Fruit fly (Drosophila melanogaster) whole organism, embryonic: ENCODE results near the gene loaf.

Experiments used
- Atf-2 ChIP-seq: fragments of 200-800 bp; sonication (Bioruptor generic); optimal IDR thresholded peaks from 2 replicates; lab custom pipeline; 2016; ENCODE audit warnings: missing biosample characterization, missing genetic modification characterization
- Blimp-1 ChIP-seq: fragments of 200-800 bp; sonication (Bioruptor generic); optimal IDR thresholded peaks from 3 replicates; lab custom pipeline; 2018; ENCODE audit warnings: missing biosample characterization, missing genetic modification characterization, mild to moderate bottlenecking, moderate library complexity, missing genetic modification reagents
- CG1024 ChIP-seq: fragments of 200-800 bp; sonication (Bioruptor generic); IDR thresholded peaks from 2 replicates; pipeline ENCODE4 v1.3.6; 2022; ENCODE audit warnings: missing biosample characterization, missing genetic modification characterization
- CG10274 ChIP-seq: fragments of 200-800 bp; sonication (Bioruptor generic); optimal IDR thresholded peaks from 3 replicates; lab custom pipeline; 2017; ENCODE audit warnings: missing biosample characterization, mild to moderate bottlenecking, missing genetic modification characterization
- CG10959 ChIP-seq: fragments of 200-800 bp; sonication (Bioruptor generic); IDR thresholded peaks from 2 replicates; pipeline ENCODE4 v1.3.6; 2022; ENCODE audit warnings: missing biosample characterization, missing genetic modification characterization
- CG10979 ChIP-seq: fragments of 200-800 bp; sonication (Bioruptor generic); optimal IDR thresholded peaks from 2 replicates; lab custom pipeline; 2018; ENCODE audit warnings: missing biosample characterization, mild to moderate bottlenecking, missing genetic modification characterization, moderate library complexity
- CG1233 ChIP-seq: fragments of 200-800 bp; sonication (Bioruptor generic); optimal IDR thresholded peaks from 4 replicates; lab custom pipeline; 2018; ENCODE audit warnings: missing biosample characterization, mild to moderate bottlenecking, missing genetic modification characterization
- CG13775 ChIP-seq: fragments of 200-800 bp; sonication (Bioruptor generic); optimal IDR thresholded peaks from 3 replicates; lab custom pipeline; 2017; ENCODE audit warnings: missing biosample characterization, mild to moderate bottlenecking, missing genetic modification characterization
- CG14441 ChIP-seq: fragments of 200-800 bp; sonication (Bioruptor generic); IDR thresholded peaks from 2 replicates; pipeline ENCODE4 v1.3.6; 2022; ENCODE audit warnings: missing biosample characterization, missing genetic modification characterization
- CG14965 ChIP-seq: fragments of 200-800 bp; sonication (Bioruptor generic); optimal IDR thresholded peaks from 2 replicates; lab custom pipeline; 2016; ENCODE audit warnings: missing biosample characterization, missing genetic modification characterization, borderline replicate concordance
- CG17359 ChIP-seq: fragments of 200-800 bp; sonication (Bioruptor generic); optimal IDR thresholded peaks from 3 replicates; lab custom pipeline; 2018; ENCODE audit warnings: missing biosample characterization, mild to moderate bottlenecking, missing genetic modification characterization, moderate library complexity
- CG2202 ChIP-seq: fragments of 200-800 bp; sonication (Bioruptor generic); optimal IDR thresholded peaks from 2 replicates; lab custom pipeline; 2018; ENCODE audit warnings: missing biosample characterization, mild to moderate bottlenecking, missing genetic modification characterization
- CG2889 ChIP-seq: fragments of 200-800 bp; sonication (Bioruptor generic); IDR thresholded peaks from 3 replicates; pipeline ENCODE4 v1.3.6; 2022; ENCODE audit warnings: missing biosample characterization, missing genetic modification characterization
- CG4360 ChIP-seq: fragments of 200-800 bp; sonication (Bioruptor generic); IDR thresholded peaks from 2 replicates; pipeline ENCODE4 v1.3.6; 2022; ENCODE audit warnings: missing biosample characterization, missing genetic modification characterization
- CG6854 ChIP-seq: fragments of 200-800 bp; sonication (Bioruptor generic); optimal IDR thresholded peaks from 3 replicates; lab custom pipeline; 2017; ENCODE audit warnings: missing biosample characterization, mild to moderate bottlenecking, missing genetic modification characterization
- CG7271 ChIP-seq: fragments of 200-800 bp; sonication (Bioruptor generic); optimal IDR thresholded peaks from 2 replicates; lab custom pipeline; 2018; ENCODE audit warnings: missing biosample characterization, mild to moderate bottlenecking, missing genetic modification characterization, moderate library complexity
- Dek ChIP-seq: fragments of 200-800 bp; sonication (Bioruptor generic); optimal IDR thresholded peaks from 3 replicates; lab custom pipeline; 2019; ENCODE audit warnings: missing biosample characterization, mild to moderate bottlenecking, missing genetic modification characterization, moderate library complexity
- Ets65A ChIP-seq: fragments of 200-800 bp; sonication (Bioruptor generic); peaks from one replicate; lab custom pipeline; 2016; ENCODE audit warnings: missing biosample characterization, missing genetic modification characterization
- HLH3B ChIP-seq: fragments of 200-800 bp; sonication (Bioruptor generic); IDR thresholded peaks from 2 replicates; pipeline ENCODE4 v1.3.6; 2022; ENCODE audit warnings: missing biosample characterization, missing genetic modification characterization
- HmgZ ChIP-seq: fragments of 200-800 bp; sonication (Bioruptor generic); optimal IDR thresholded peaks from 2 replicates; lab custom pipeline; 2018; ENCODE audit warnings: missing biosample characterization, mild to moderate bottlenecking, missing genetic modification characterization
- Jarid2 ChIP-seq: fragments of 200-800 bp; sonication (Bioruptor generic); optimal IDR thresholded peaks from 3 replicates; lab custom pipeline; 2017; ENCODE audit warnings: mild to moderate bottlenecking, missing biosample characterization, missing genetic modification reagents, missing genetic modification characterization
- Oaz ChIP-seq: fragments of 200-800 bp; sonication (Bioruptor generic); IDR thresholded peaks from 2 replicates; pipeline ENCODE4 v1.3.6; 2022; ENCODE audit warnings: missing biosample characterization, missing genetic modification characterization
- PHDP ChIP-seq: fragments of 200-800 bp; sonication (Bioruptor generic); optimal IDR thresholded peaks from 3 replicates; lab custom pipeline; 2018; ENCODE audit warnings: missing biosample characterization, mild to moderate bottlenecking, missing genetic modification characterization, moderate library complexity
- Ptx1 ChIP-seq: fragments of 200-800 bp; sonication (Bioruptor generic); IDR thresholded peaks from 2 replicates; pipeline ENCODE4 v1.3.6; 2022; ENCODE audit warnings: missing biosample characterization, missing genetic modification characterization
- Ravus ChIP-seq: fragments of 200-800 bp; sonication (Bioruptor generic); IDR thresholded peaks from 2 replicates; pipeline ENCODE4 v1.3.6; 2022; ENCODE audit warnings: missing biosample characterization, missing genetic modification characterization
- Vsx1 ChIP-seq: fragments of 200-800 bp; sonication (Bioruptor generic); optimal IDR thresholded peaks from 2 replicates; lab custom pipeline; 2017; ENCODE audit warnings: missing biosample characterization, mild to moderate bottlenecking, missing genetic modification characterization, missing genetic modification reagents
- ap ChIP-seq: fragments of 200-800 bp; sonication (Bioruptor generic); IDR thresholded peaks from 2 replicates; pipeline ENCODE4 v1.3.6; 2022; ENCODE audit warnings: missing biosample characterization, missing genetic modification characterization
- ase ChIP-seq: fragments of 200-800 bp; sonication (Bioruptor generic); IDR thresholded peaks from 3 replicates; pipeline ENCODE4 v1.3.6; 2022; ENCODE audit warnings: missing biosample characterization, missing genetic modification characterization
- az2 ChIP-seq: fragments of 200-800 bp; sonication (Bioruptor generic); optimal IDR thresholded peaks from 3 replicates; lab custom pipeline; 2016; ENCODE audit warnings: missing biosample characterization, missing genetic modification characterization
- bbx ChIP-seq: fragments of 200-800 bp; sonication (Bioruptor generic); IDR thresholded peaks from 2 replicates; pipeline ENCODE4 v1.3.6; 2022; ENCODE audit warnings: missing biosample characterization, missing genetic modification characterization; ENCODE audit not compliant: partially characterized antibody
- bcd ChIP-seq: fragments of 200-800 bp; sonication (Bioruptor generic); optimal IDR thresholded peaks from 2 replicates; lab custom pipeline; 2017; ENCODE audit warnings: missing biosample characterization, mild to moderate bottlenecking, missing genetic modification characterization
- chn ChIP-seq: fragments of 200-800 bp; sonication (Bioruptor generic); optimal IDR thresholded peaks from 2 replicates; lab custom pipeline; 2016; ENCODE audit warnings: missing biosample characterization, missing genetic modification characterization
- crp ChIP-seq, 2 experiments: fragments of 200-800 bp; sonication (Bioruptor generic); optimal IDR thresholded peaks; 2 replicates in 1 of 2; 3 replicates in 1 of 2; lab custom pipeline; 2017; ENCODE audit warnings: missing biosample characterization in 2 of 2, missing genetic modification characterization in 2 of 2, mild to moderate bottlenecking in 1 of 2, moderate library complexity in 1 of 2
- dan ChIP-seq: fragments of 200-800 bp; sonication (Bioruptor generic); IDR thresholded peaks from 2 replicates; pipeline ENCODE4 v1.3.6; 2022; ENCODE audit warnings: missing biosample characterization, missing genetic modification characterization
- dmrt11E ChIP-seq: fragments of 200-800 bp; sonication (Bioruptor generic); optimal IDR thresholded peaks from 3 replicates; lab custom pipeline; 2018; ENCODE audit warnings: missing biosample characterization, mild to moderate bottlenecking, missing genetic modification characterization, moderate library complexity
- dpn ChIP-seq, 2 experiments: fragments of 200-800 bp; sonication (Bioruptor generic); optimal IDR thresholded peaks; 3 replicates each; lab custom pipeline; 2016; ENCODE audit warnings: missing biosample characterization in 2 of 2, missing genetic modification characterization in 2 of 2
- dysf ChIP-seq: fragments of 200-800 bp; sonication (Bioruptor generic); IDR thresholded peaks from 3 replicates; pipeline ENCODE4 v1.3.6; 2022; ENCODE audit warnings: missing biosample characterization, missing genetic modification characterization
- en ChIP-seq: fragments of 200-800 bp; sonication (Bioruptor generic); optimal IDR thresholded peaks from 2 replicates; lab custom pipeline; 2016; ENCODE audit warnings: missing biosample characterization, missing genetic modification characterization
- eyg ChIP-seq: fragments of 200-800 bp; sonication (Bioruptor generic); optimal IDR thresholded peaks from 3 replicates; lab custom pipeline; 2016; ENCODE audit warnings: missing biosample characterization, missing genetic modification characterization
- lov ChIP-seq, 2 experiments: fragments of 200-800 bp in 1 of 2; fragments of >200 bp in 1 of 2; sonication (Bioruptor generic) in 1 of 2; IDR thresholded peaks in 1 of 2; optimal IDR thresholded peaks in 1 of 2; 2 replicates in 1 of 2; 3 replicates in 1 of 2; pipeline versions ENCODE4 v1.3.6 to Lab custom; 2017 to 2022; ENCODE audit warnings: missing biosample characterization in 1 of 2, missing genetic modification characterization in 1 of 2
- repo ChIP-seq: fragments of 200-800 bp; sonication (Bioruptor generic); optimal IDR thresholded peaks from 2 replicates; lab custom pipeline; 2016; ENCODE audit warnings: missing biosample characterization, missing genetic modification characterization
- row ChIP-seq: fragments of 200-800 bp; sonication (Bioruptor generic); IDR thresholded peaks from 3 replicates; pipeline ENCODE4 v1.3.6; 2022; ENCODE audit warnings: missing biosample characterization, missing genetic modification characterization
- sc ChIP-seq, 3 experiments: fragments of >200 bp in 2 of 3; fragments of 200-800 bp in 1 of 3; sonication (Bioruptor generic) in 1 of 3; optimal IDR thresholded peaks; 2 replicates in 2 of 3; 3 replicates in 1 of 3; lab custom pipeline; 2017; ENCODE audit warnings: mild to moderate bottlenecking in 1 of 3, missing biosample characterization in 1 of 3, missing genetic modification characterization in 1 of 3, missing genetic modification reagents in 1 of 3
- slbo ChIP-seq: fragments of 200-800 bp; sonication (Bioruptor generic); IDR thresholded peaks from 2 replicates; pipeline ENCODE4 v1.3.6; 2022; ENCODE audit warnings: missing biosample characterization, missing genetic modification characterization
- stwl ChIP-seq: fragments of 200-800 bp; sonication (Bioruptor generic); optimal IDR thresholded peaks from 3 replicates; lab custom pipeline; 2018; ENCODE audit warnings: missing biosample characterization, mild to moderate bottlenecking, missing genetic modification characterization, moderate library complexity
- sug ChIP-seq: fragments of 200-800 bp; optimal IDR thresholded peaks from 2 replicates; lab custom pipeline; 2019; ENCODE audit warnings: missing biosample characterization, mild to moderate bottlenecking, missing genetic modification characterization, moderate library complexity
- toy ChIP-seq: fragments of 200-800 bp; sonication (Bioruptor generic); IDR thresholded peaks from 2 replicates; pipeline ENCODE4 v1.3.6; 2022; ENCODE audit warnings: missing biosample characterization, missing genetic modification characterization
- trem ChIP-seq: fragments of 200-800 bp; optimal IDR thresholded peaks from 3 replicates; lab custom pipeline; 2019; ENCODE audit warnings: missing biosample characterization, mild to moderate bottlenecking, missing genetic modification characterization, moderate library complexity
- vfl ChIP-seq: fragments of 200-800 bp; sonication (Bioruptor generic); optimal IDR thresholded peaks from 2 replicates; lab custom pipeline; 2016; ENCODE audit warnings: missing biosample characterization, missing genetic modification characterization
- zf30C ChIP-seq: fragments of 200-800 bp; sonication (Bioruptor generic); optimal IDR thresholded peaks from 3 replicates; lab custom pipeline; 2018; ENCODE audit warnings: missing biosample characterization, mild to moderate bottlenecking, missing genetic modification characterization
- zfh2 ChIP-seq: fragments of 200-800 bp; sonication (Bioruptor generic); optimal IDR thresholded peaks from 2 replicates; lab custom pipeline; 2016; ENCODE audit warnings: missing biosample characterization, missing genetic modification characterization

The loaf gene

DNA sequence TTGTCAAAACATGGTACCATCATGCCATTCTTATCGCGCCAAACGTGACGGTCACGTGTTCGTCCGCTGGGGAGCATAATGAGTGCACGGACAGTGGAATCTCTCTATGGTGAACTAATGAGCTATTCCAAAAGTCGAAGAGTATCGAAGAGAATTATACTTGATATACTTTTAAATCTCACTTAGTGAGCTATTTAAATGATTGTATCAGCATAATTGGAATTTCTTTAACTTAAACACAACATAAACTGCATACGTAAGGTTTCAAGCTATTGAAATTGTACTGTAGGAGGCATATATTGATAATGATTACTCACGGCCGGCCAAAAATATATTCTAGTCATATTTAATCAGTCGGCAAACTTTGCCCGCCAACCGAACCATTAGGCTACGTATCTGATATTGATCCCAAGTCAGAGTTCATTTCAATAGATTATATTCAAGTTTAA, 44.5 kb downstream of the loaf start (continued):
- no peak for TF ChIP-seq az2 (GFP tag; lab: Kevin White, UChicago)
- TF ChIP-seq CG14441 (GFP tag; lab: Robert Waterston, UW): peak; percentile 46
- no peak for TF ChIP-seq toy (GFP tag; lab: Robert Waterston, UW)
- peak; percentile 32; the same call in 1 of the 2 replicates for TF ChIP-seq slbo (GFP tag; lab: Robert Waterston, UW)
- no peak for TF ChIP-seq CG2889
- TF ChIP-seq repo (GFP tag; lab: Kevin White, UChicago): no peak
- TF ChIP-seq CG1024 (GFP tag; lab: Robert Waterston, UW): no peak
- TF ChIP-seq HLH3B (GFP tag; lab: Robert Waterston, UW): no peak
- TF ChIP-seq chn (GFP tag; lab: Kevin White, UChicago): no peak
- TF ChIP-seq CG1233: no peak
- TF ChIP-seq bcd (GFP tag; lab: Kevin White, UChicago): no peak
- no peak for TF ChIP-seq CG7271 (tag; lab: Kevin White, UChicago)
- TF ChIP-seq CG4360 (GFP tag; lab: Robert Waterston, UW): no peak
- TF ChIP-seq zf30C: no peak
- TF ChIP-seq trem: no peak
- no peak for TF ChIP-seq en
- no peak for TF ChIP-seq CG10959 (GFP tag; lab: Robert Waterston, UW)
- TF ChIP-seq lov (optimal IDR thresholded peaks at IDR 0.05; lab: Kevin White, UChicago): no peak
- TF ChIP-seq lov (GFP tag; IDR thresholded peaks at IDR 0.05; lab: Robert Waterston, UW): no peak
- no peak for TF ChIP-seq CG2202 (tag; lab: Kevin White, UChicago)
- TF ChIP-seq eyg (GFP tag; lab: Kevin White, UChicago): no peak
- TF ChIP-seq PHDP (tag; lab: Kevin White, UChicago): peak; percentile 41
- no peak for TF ChIP-seq CG10979
- TF ChIP-seq crp (GFP tag; optimal IDR thresholded peaks at IDR 0.05; lab: Kevin White, UChicago): no peak
- TF ChIP-seq Ptx1 (GFP tag; lab: Robert Waterston, UW): peak; percentile 58
- no peak for TF ChIP-seq Oaz (GFP tag; lab: Robert Waterston, UW)
- TF ChIP-seq dysf: peak; percentile 49; the same call in 2 of the 3 replicates
- TF ChIP-seq sc (optimal IDR thresholded peaks at IDR 0.05; lab: Kevin White, UChicago): no peak
- no peak for TF ChIP-seq sc (GFP tag; optimal IDR thresholded peaks at IDR 0.05; lab: Kevin White, UChicago)
- TF ChIP-seq HmgZ (tag; lab: Kevin White, UChicago): no peak
- no peak for TF ChIP-seq dmrt11E (tag; lab: Kevin White, UChicago)
- TF ChIP-seq dan: no peak
- no peak for TF ChIP-seq Ravus (GFP tag; lab: Robert Waterston, UW)
- peak; percentile 99 for TF ChIP-seq sug
- no peak for TF ChIP-seq ase (GFP tag; lab: Robert Waterston, UW)
- no peak for TF ChIP-seq Jarid2
- TF ChIP-seq stwl: no peak
- no peak for TF ChIP-seq Blimp-1 (GFP tag; lab: Kevin White, UChicago)
- TF ChIP-seq zfh2: peak; percentile 7
- TF ChIP-seq CG10274 (GFP tag; lab: Kevin White, UChicago): no peak
- no peak for TF ChIP-seq Dek (tag; lab: Kevin White, UChicago)
- no peak for TF ChIP-seq ap (GFP tag; lab: Robert Waterston, UW)
- TF ChIP-seq Ets65A: no peak
- TF ChIP-seq bbx (GFP tag; lab: Robert Waterston, UW): no peak
- TF ChIP-seq CG17359 (tag; lab: Kevin White, UChicago): no peak
- TF ChIP-seq CG13775 (GFP tag; lab: Kevin White, UChicago): no peak
- no peak for TF ChIP-seq dpn (GFP tag; optimal IDR thresholded peaks at IDR 0.05; lab: Kevin White, UChicago)
- TF ChIP-seq Atf-2 (GFP tag; lab: Kevin White, UChicago): no peak
- TF ChIP-seq vfl (GFP tag; lab: Kevin White, UChicago): no peak
- peak; percentile 82 for TF ChIP-seq row (GFP tag; lab: Robert Waterston, UW)
- no peak for TF ChIP-seq CG6854 (GFP tag; lab: Kevin White, UChicago)
- TF ChIP-seq Vsx1 (GFP tag; lab: Kevin White, UChicago): no peak
- TF ChIP-seq CG14965 (GFP tag; lab: Kevin White, UChicago): no peak
